Worm (Caenorhabditis elegans): Measurements from ENCODE around the gene Y39C12A.9.

ce11 chrIV:12244706-12245105, 14.3 kb downstream of the Y39C12A.9 start, which contains the start of gene sre-15:
- no peak for TF ChIP-seq nhr-12 (tag; optimal IDR thresholded peaks at IDR 0.05)
- no peak for TF ChIP-seq sptf-1 (tag; optimal IDR thresholded peaks at IDR 0.05)
- TF ChIP-seq ceh-43 (GFP tag; optimal IDR thresholded peaks at IDR 0.05): no peak
- TF ChIP-seq pha-4 (tag; optimal IDR thresholded peaks at IDR 0.05): no peak
- no peak for TF ChIP-seq bed-3 (GFP tag; optimal IDR thresholded peaks at IDR 0.05)
- no peak for TF ChIP-seq mab-5 (tag; optimal IDR thresholded peaks at IDR 0.05)
- TF ChIP-seq ztf-11 (tag; optimal IDR thresholded peaks at IDR 0.05): no peak

All from whole organism, mixed stage, embryonic.